Fruit fly (Drosophila melanogaster) whole organism, embryonic: Measurements from ENCODE around the gene mRRF2.

Source experiments
- Abd-B ChIP-seq: fragments of 200-800 bp; sonication (Bioruptor generic); optimal IDR thresholded peaks from 2 replicates; lab custom pipeline; 2018; ENCODE audit warnings: missing biosample characterization, mild to moderate bottlenecking, missing genetic modification characterization, moderate library complexity
- Ada2b ChIP-seq: fragments of 200-800 bp; sonication (Bioruptor generic); IDR thresholded peaks from 2 replicates; pipeline ENCODE4 v1.3.6; 2022; ENCODE audit warnings: missing biosample characterization, missing genetic modification characterization
- CG10209 ChIP-seq: fragments of 200-800 bp; sonication (Bioruptor generic); optimal IDR thresholded peaks from 3 replicates; lab custom pipeline; 2017; ENCODE audit warnings: missing biosample characterization, mild to moderate bottlenecking, missing genetic modification characterization, missing genetic modification reagents
- CG11695 ChIP-seq: fragments of 200-800 bp; sonication (Bioruptor generic); IDR thresholded peaks from 3 replicates; pipeline ENCODE4 v1.3.6; 2022; ENCODE audit warnings: missing biosample characterization, missing genetic modification characterization
- CG14667 ChIP-seq: fragments of 200-800 bp; sonication (Bioruptor generic); IDR thresholded peaks from 2 replicates; pipeline ENCODE4 v1.3.6; 2022; ENCODE audit warnings: missing biosample characterization, missing genetic modification characterization
- CG14710 ChIP-seq: fragments of 200-800 bp; sonication (Bioruptor generic); optimal IDR thresholded peaks from 3 replicates; lab custom pipeline; 2019; ENCODE audit warnings: missing biosample characterization, mild to moderate bottlenecking, missing genetic modification characterization, moderate library complexity
- CG1529 ChIP-seq: fragments of 200-800 bp; sonication (Bioruptor generic); optimal IDR thresholded peaks from 3 replicates; lab custom pipeline; 2018; ENCODE audit warnings: missing biosample characterization, missing genetic modification characterization
- CG1603 ChIP-seq: fragments of 200-800 bp; sonication (Bioruptor generic); optimal IDR thresholded peaks from 2 replicates; lab custom pipeline; 2019; ENCODE audit warnings: missing biosample characterization, mild to moderate bottlenecking, missing genetic modification characterization, moderate library complexity
- CG1647 ChIP-seq: fragments of 200-800 bp; sonication (Bioruptor generic); optimal IDR thresholded peaks from 3 replicates; lab custom pipeline; 2016; ENCODE audit warnings: missing biosample characterization, missing genetic modification characterization
- CG16863 ChIP-seq: fragments of 200-800 bp; sonication (Bioruptor generic); optimal IDR thresholded peaks from 3 replicates; lab custom pipeline; 2016; ENCODE audit warnings: missing biosample characterization, missing genetic modification characterization
- CG17612 ChIP-seq: fragments of 200-800 bp; sonication (Bioruptor generic); IDR thresholded peaks from 2 replicates; pipeline ENCODE4 v1.3.6; 2022; ENCODE audit warnings: missing biosample characterization, missing genetic modification characterization
- CG18262 ChIP-seq: fragments of 200-800 bp; optimal IDR thresholded peaks from 3 replicates; lab custom pipeline; 2019; ENCODE audit warnings: missing biosample characterization, mild to moderate bottlenecking, missing genetic modification characterization, moderate library complexity
- CG2712 ChIP-seq: fragments of 200-800 bp; optimal IDR thresholded peaks from 3 replicates; lab custom pipeline; 2019; ENCODE audit warnings: missing biosample characterization, mild to moderate bottlenecking, missing genetic modification characterization, moderate library complexity
- CG2875 ChIP-seq: fragments of 200-800 bp; sonication (Bioruptor generic); optimal IDR thresholded peaks from 2 replicates; lab custom pipeline; 2017; ENCODE audit warnings: missing biosample characterization, mild to moderate bottlenecking, missing genetic modification characterization, missing genetic modification reagents
- CG2889 ChIP-seq: fragments of 200-800 bp; sonication (Bioruptor generic); IDR thresholded peaks from 3 replicates; pipeline ENCODE4 v1.3.6; 2022; ENCODE audit warnings: missing biosample characterization, missing genetic modification characterization
- CG30403 ChIP-seq: fragments of 200-800 bp; sonication (Bioruptor generic); optimal IDR thresholded peaks from 3 replicates; lab custom pipeline; 2016; ENCODE audit warnings: missing biosample characterization, missing genetic modification characterization
- CG30431 ChIP-seq: fragments of 200-800 bp; sonication (Bioruptor generic); optimal IDR thresholded peaks from 2 replicates; lab custom pipeline; 2017; ENCODE audit warnings: missing biosample characterization, missing genetic modification characterization
- CG3163 ChIP-seq: fragments of 200-800 bp; sonication (Bioruptor generic); optimal IDR thresholded peaks from 3 replicates; lab custom pipeline; 2016; ENCODE audit warnings: missing biosample characterization, missing genetic modification characterization
- CG34422 ChIP-seq: fragments of 200-800 bp; sonication (Bioruptor generic); IDR thresholded peaks from 3 replicates; pipeline ENCODE4 v1.3.6; 2022; ENCODE audit warnings: missing biosample characterization, missing genetic modification characterization
- CG8388 ChIP-seq: fragments of 200-800 bp; sonication (Bioruptor generic); optimal IDR thresholded peaks from 2 replicates; lab custom pipeline; 2019; ENCODE audit warnings: missing biosample characterization, mild to moderate bottlenecking, missing genetic modification characterization, moderate library complexity
- CG9727 ChIP-seq: fragments of 200-800 bp; sonication (Bioruptor generic); optimal IDR thresholded peaks from 3 replicates; lab custom pipeline; 2017; ENCODE audit warnings: missing biosample characterization, mild to moderate bottlenecking, missing genetic modification characterization
- Chrac-16 ChIP-seq: fragments of 200-800 bp; sonication (Bioruptor generic); optimal IDR thresholded peaks from 3 replicates; lab custom pipeline; 2016; ENCODE audit warnings: missing biosample characterization, missing genetic modification characterization
- Gug ChIP-seq: fragments of 200-800 bp; sonication (Bioruptor generic); IDR thresholded peaks from 4 replicates; pipeline ENCODE4 v1.3.6; 2022; ENCODE audit warnings: missing biosample characterization, missing genetic modification characterization
- HLH3B ChIP-seq: fragments of 200-800 bp; sonication (Bioruptor generic); IDR thresholded peaks from 2 replicates; pipeline ENCODE4 v1.3.6; 2022; ENCODE audit warnings: missing biosample characterization, missing genetic modification characterization
- HLH54F ChIP-seq: fragments of 200-800 bp; sonication (Bioruptor generic); optimal IDR thresholded peaks from 3 replicates; lab custom pipeline; 2016; ENCODE audit warnings: missing biosample characterization, missing genetic modification characterization
- Hr3 ChIP-seq: fragments of 200-800 bp; sonication (Bioruptor generic); optimal IDR thresholded peaks from 3 replicates; lab custom pipeline; 2016; ENCODE audit warnings: missing biosample characterization, missing genetic modification characterization
- Hsf ChIP-seq: fragments of 200-800 bp; sonication (Bioruptor generic); optimal IDR thresholded peaks from 3 replicates; lab custom pipeline; 2016; ENCODE audit warnings: missing biosample characterization, missing genetic modification characterization
- MTF-1 ChIP-seq: fragments of 200-800 bp; sonication (Bioruptor generic); optimal IDR thresholded peaks from 2 replicates; lab custom pipeline; 2018; ENCODE audit warnings: missing biosample characterization, mild to moderate bottlenecking, missing genetic modification characterization, borderline replicate concordance
- NC2β ChIP-seq: fragments of 200-800 bp; sonication (Bioruptor generic); optimal IDR thresholded peaks from 2 replicates; lab custom pipeline; 2016; ENCODE audit warnings: missing biosample characterization, missing genetic modification characterization
- NK7.1 ChIP-seq: fragments of 200-800 bp; sonication (Bioruptor generic); optimal IDR thresholded peaks from 3 replicates; lab custom pipeline; 2016; ENCODE audit warnings: missing biosample characterization, missing genetic modification characterization
- NfI ChIP-seq: fragments of 200-800 bp; sonication (Bioruptor generic); optimal IDR thresholded peaks from 3 replicates; lab custom pipeline; 2018; ENCODE audit warnings: missing biosample characterization, mild to moderate bottlenecking, missing genetic modification characterization, moderate library complexity
- PHDP ChIP-seq: fragments of 200-800 bp; sonication (Bioruptor generic); optimal IDR thresholded peaks from 3 replicates; lab custom pipeline; 2018; ENCODE audit warnings: missing biosample characterization, mild to moderate bottlenecking, missing genetic modification characterization, moderate library complexity
- Ptx1 ChIP-seq: fragments of 200-800 bp; sonication (Bioruptor generic); IDR thresholded peaks from 2 replicates; pipeline ENCODE4 v1.3.6; 2022; ENCODE audit warnings: missing biosample characterization, missing genetic modification characterization
- Rx ChIP-seq: fragments of 200-800 bp; sonication (Bioruptor generic); IDR thresholded peaks from 2 replicates; pipeline ENCODE4 v1.3.6; 2022; ENCODE audit warnings: missing biosample characterization, missing genetic modification characterization
- Six4 ChIP-seq: fragments of 200-800 bp; sonication (Bioruptor generic); optimal IDR thresholded peaks from 2 replicates; lab custom pipeline; 2016; ENCODE audit warnings: missing biosample characterization, missing genetic modification characterization
- ac ChIP-seq: fragments of 200-800 bp; sonication (Bioruptor generic); optimal IDR thresholded peaks from 3 replicates; lab custom pipeline; 2017; ENCODE audit warnings: missing biosample characterization, mild to moderate bottlenecking, missing genetic modification characterization
- ara ChIP-seq: fragments of 200-800 bp; sonication (Bioruptor generic); IDR thresholded peaks from 2 replicates; pipeline ENCODE4 v1.3.6; 2022; ENCODE audit warnings: missing biosample characterization, missing genetic modification characterization
- ase ChIP-seq: fragments of 200-800 bp; sonication (Bioruptor generic); IDR thresholded peaks from 3 replicates; pipeline ENCODE4 v1.3.6; 2022; ENCODE audit warnings: missing biosample characterization, missing genetic modification characterization
- ash1 ChIP-seq: fragments of 200-800 bp; sonication (Bioruptor generic); optimal IDR thresholded peaks from 2 replicates; lab custom pipeline; 2018; ENCODE audit warnings: missing biosample characterization, mild to moderate bottlenecking, missing genetic modification characterization
- btn ChIP-seq: fragments of 200-800 bp; sonication (Bioruptor generic); optimal IDR thresholded peaks from 2 replicates; lab custom pipeline; 2016; ENCODE audit warnings: missing biosample characterization, missing genetic modification characterization
- corto ChIP-seq: fragments of 200-800 bp; sonication (Bioruptor generic); optimal IDR thresholded peaks from 2 replicates; lab custom pipeline; 2016; ENCODE audit warnings: missing biosample characterization, mild to moderate bottlenecking, missing genetic modification characterization, moderate library complexity
- ewg ChIP-seq: fragments of 200-800 bp; sonication (Bioruptor generic); optimal IDR thresholded peaks from 3 replicates; lab custom pipeline; 2017; ENCODE audit warnings: mild to moderate bottlenecking, missing biosample characterization, missing genetic modification reagents, missing genetic modification characterization
- gcm ChIP-seq: fragments of 200-800 bp; sonication (Bioruptor generic); optimal IDR thresholded peaks from 2 replicates; lab custom pipeline; 2019; ENCODE audit warnings: missing biosample characterization, mild to moderate bottlenecking, missing genetic modification characterization, moderate library complexity
- gem ChIP-seq: fragments of 200-800 bp; sonication (Bioruptor generic); optimal IDR thresholded peaks from 2 replicates; lab custom pipeline; 2019; ENCODE audit warnings: missing biosample characterization, mild to moderate bottlenecking, missing genetic modification characterization, moderate library complexity
- her ChIP-seq: fragments of 200-800 bp; sonication (Bioruptor generic); optimal IDR thresholded peaks from 2 replicates; lab custom pipeline; 2016; ENCODE audit warnings: missing biosample characterization, missing genetic modification characterization
- nmo ChIP-seq: fragments of 200-800 bp; sonication (Bioruptor generic); optimal IDR thresholded peaks from 2 replicates; lab custom pipeline; 2018; ENCODE audit warnings: missing biosample characterization, mild to moderate bottlenecking, missing genetic modification characterization, moderate library complexity
- pb ChIP-seq: fragments of 200-800 bp; sonication (Bioruptor generic); optimal IDR thresholded peaks from 3 replicates; lab custom pipeline; 2016; ENCODE audit warnings: missing biosample characterization, missing genetic modification characterization
- salm ChIP-seq: fragments of 200-800 bp; sonication (Bioruptor generic); optimal IDR thresholded peaks from 2 replicates; lab custom pipeline; 2018; ENCODE audit warnings: missing biosample characterization, mild to moderate bottlenecking, missing genetic modification characterization
- schlank ChIP-seq: fragments of 200-800 bp; sonication (Bioruptor generic); optimal IDR thresholded peaks from 2 replicates; lab custom pipeline; 2018; ENCODE audit warnings: missing biosample characterization, mild to moderate bottlenecking, missing genetic modification characterization
- sug ChIP-seq: fragments of 200-800 bp; optimal IDR thresholded peaks from 2 replicates; lab custom pipeline; 2019; ENCODE audit warnings: missing biosample characterization, mild to moderate bottlenecking, missing genetic modification characterization, moderate library complexity
- zfh2 ChIP-seq: fragments of 200-800 bp; sonication (Bioruptor generic); optimal IDR thresholded peaks from 2 replicates; lab custom pipeline; 2016; ENCODE audit warnings: missing biosample characterization, missing genetic modification characterization

The mRRF2 gene

DNA sequence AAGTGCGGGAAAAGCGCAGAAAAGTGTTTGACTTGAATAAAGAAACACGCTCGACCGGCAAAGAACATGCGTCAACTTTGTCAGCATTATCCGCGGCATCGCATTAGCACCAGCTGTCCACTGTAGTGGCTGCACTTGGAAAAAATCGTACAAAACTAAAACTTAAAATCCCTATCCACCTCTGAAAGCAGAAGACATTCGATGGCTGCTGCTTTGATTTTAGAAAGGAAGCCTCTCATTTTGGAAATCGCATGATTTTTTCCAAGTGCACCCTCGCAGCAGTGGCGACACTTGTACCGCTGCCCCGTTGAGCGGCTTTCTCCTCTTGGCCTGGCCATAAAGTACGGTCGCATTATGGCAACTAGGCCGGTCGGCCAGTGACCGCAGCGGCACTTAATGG lies 50.8 kb downstream of the mRRF2 start (continued):
- TF ChIP-seq CG11695 (GFP tag; lab: Robert Waterston, UW), result 0 out of 3 replicates have a peak, but pooled peaks have one; percentile 23
- peak; percentile 49; the same call in 1 of the 2 replicates for TF ChIP-seq ara (GFP tag; lab: Robert Waterston, UW)
- TF ChIP-seq CG14710 (tag; lab: Kevin White, UChicago), result peak; percentile 0
- TF ChIP-seq gcm (GFP tag; lab: Kevin White, UChicago), result no peak
- no peak for TF ChIP-seq MTF-1 (GFP tag; lab: Kevin White, UChicago)
- peak; percentile 62; the same call in 3 of the 4 replicates for TF ChIP-seq Gug (GFP tag; lab: Robert Waterston, UW)
- no peak for TF ChIP-seq corto (GFP tag; lab: Kevin White, UChicago)
- peak; percentile 33 for TF ChIP-seq CG8388
- TF ChIP-seq CG16863, result peak; percentile 18
- peak; percentile 9 for TF ChIP-seq CG1529 (GFP tag; lab: Kevin White, UChicago)
- no peak for TF ChIP-seq CG3163
- TF ChIP-seq CG2875 (GFP tag; lab: Kevin White, UChicago), result peak; percentile 39
- peak; percentile 59 for TF ChIP-seq nmo
- TF ChIP-seq btn (GFP tag; lab: Kevin White, UChicago), result no peak
- no peak for TF ChIP-seq schlank (tag; lab: Kevin White, UChicago)
- TF ChIP-seq CG1647, result no peak
- peak; percentile 46 for TF ChIP-seq PHDP (tag; lab: Kevin White, UChicago)
- TF ChIP-seq pb (GFP tag; lab: Kevin White, UChicago), result peak; percentile 44
- TF ChIP-seq CG17612 (GFP tag; lab: Robert Waterston, UW), result no peak
- TF ChIP-seq gem, result peak; percentile 63
- TF ChIP-seq CG30403 (GFP tag; lab: Kevin White, UChicago), result peak; percentile 55
- peak; percentile 29 for TF ChIP-seq NfI (GFP tag; lab: Kevin White, UChicago)
- TF ChIP-seq CG1603 (tag; lab: Kevin White, UChicago), result peak; percentile 68
- peak; percentile 36 for TF ChIP-seq Abd-B
- TF ChIP-seq CG9727 (GFP tag; lab: Kevin White, UChicago), result peak; percentile 30
- TF ChIP-seq ash1 (GFP tag; lab: Kevin White, UChicago), result no peak
- TF ChIP-seq salm (tag; lab: Kevin White, UChicago), result no peak
- peak; percentile 68 for TF ChIP-seq HLH3B
- TF ChIP-seq ase (GFP tag; lab: Robert Waterston, UW), result 0 out of 3 replicates have a peak, but pooled peaks have one; percentile 12
- peak; percentile 41 for TF ChIP-seq Hsf (GFP tag; lab: Kevin White, UChicago)
- TF ChIP-seq Rx (GFP tag; lab: Robert Waterston, UW), result peak; percentile 61; the same call in 1 of the 2 replicates
- peak; percentile 47; the same call in 1 of the 2 replicates for TF ChIP-seq Ptx1
- no peak for TF ChIP-seq zfh2
- peak; percentile 32 for TF ChIP-seq NC2β (GFP tag; lab: Kevin White, UChicago)
- peak; percentile 70 for TF ChIP-seq Ada2b (GFP tag; lab: Robert Waterston, UW)
- TF ChIP-seq CG10209 (GFP tag; lab: Kevin White, UChicago), result peak; percentile 24
- no peak for TF ChIP-seq ac (GFP tag; lab: Kevin White, UChicago)
- peak; percentile 43 for TF ChIP-seq ewg (GFP tag; lab: Kevin White, UChicago)
- no peak for TF ChIP-seq NK7.1 (GFP tag; lab: Kevin White, UChicago)
- TF ChIP-seq HLH54F, result peak; percentile 16
- TF ChIP-seq her (GFP tag; lab: Kevin White, UChicago), result peak; percentile 41
- TF ChIP-seq CG14667 (GFP tag; lab: Robert Waterston, UW), result peak; percentile 37; the same call in 1 of the 2 replicates
- TF ChIP-seq Chrac-16 (GFP tag; lab: Kevin White, UChicago), result peak; percentile 24
- TF ChIP-seq CG18262 (tag; lab: Kevin White, UChicago), result peak; percentile 6
- TF ChIP-seq Hr3 (GFP tag; lab: Kevin White, UChicago), result peak; percentile 4
- TF ChIP-seq CG34422, result peak; percentile 55; the same call in 1 of the 3 replicates
- no peak for TF ChIP-seq CG2889 (GFP tag; lab: Robert Waterston, UW)
- TF ChIP-seq sug (tag; lab: Kevin White, UChicago), result no peak
- TF ChIP-seq Six4 (GFP tag; lab: Kevin White, UChicago), result peak; percentile 10
- TF ChIP-seq CG30431 (GFP tag; lab: Kevin White, UChicago), result peak; percentile 42
- TF ChIP-seq CG2712 (tag; lab: Kevin White, UChicago), result peak; percentile 45
